Fruit fly (Drosophila melanogaster) whole organism, embryonic: ENCODE data around the gene Drsl2.
A peak's percentile ranks its signal among the peaks of the same experiment; 100 is the strongest.

ENCODE experiments used
- ATbp ChIP-seq: fragments of 200-800 bp; sonication (Bioruptor generic); optimal IDR thresholded peaks from 2 replicates; lab custom pipeline; 2017; ENCODE audit warnings: missing biosample characterization, mild to moderate bottlenecking, missing genetic modification characterization, missing genetic modification reagents
- Atf6 ChIP-seq: fragments of 200-800 bp; sonication (Bioruptor generic); IDR thresholded peaks from 2 replicates; pipeline ENCODE4 v1.3.6; 2022; ENCODE audit warnings: missing biosample characterization, missing genetic modification characterization
- Bdp1 ChIP-seq: fragments of 200-800 bp; sonication (Bioruptor generic); optimal IDR thresholded peaks from 3 replicates; lab custom pipeline; 2016; ENCODE audit warnings: missing biosample characterization, missing genetic modification characterization
- CG10543 ChIP-seq: fragments of 200-800 bp; sonication (Bioruptor generic); optimal IDR thresholded peaks from 3 replicates; lab custom pipeline; 2017; ENCODE audit warnings: missing biosample characterization, mild to moderate bottlenecking, missing genetic modification characterization, moderate library complexity
- CG11398 ChIP-seq: fragments of 200-800 bp; sonication (Bioruptor generic); optimal IDR thresholded peaks from 2 replicates; lab custom pipeline; 2016; ENCODE audit warnings: missing biosample characterization, missing genetic modification characterization
- CG12391 ChIP-seq: fragments of 200-800 bp; sonication (Bioruptor generic); optimal IDR thresholded peaks from 3 replicates; lab custom pipeline; 2018; ENCODE audit warnings: missing biosample characterization, mild to moderate bottlenecking, missing genetic modification characterization, moderate library complexity
- CG12942 ChIP-seq: fragments of 200-800 bp; sonication (Bioruptor generic); optimal IDR thresholded peaks from 3 replicates; lab custom pipeline; 2016; ENCODE audit warnings: missing biosample characterization, missing genetic modification characterization
- CG16813 ChIP-seq: fragments of 200-800 bp; sonication (Bioruptor generic); IDR thresholded peaks from 3 replicates; pipeline ENCODE4 v1.3.6; 2022; ENCODE audit warnings: missing biosample characterization, missing genetic modification characterization; ENCODE audit not compliant: partially characterized antibody
- CG18619 ChIP-seq: fragments of 200-800 bp; sonication (Bioruptor generic); optimal IDR thresholded peaks from 3 replicates; lab custom pipeline; 2017; ENCODE audit warnings: missing biosample characterization, mild to moderate bottlenecking, missing genetic modification characterization
- CG2120 ChIP-seq: fragments of 200-800 bp; sonication (Bioruptor generic); optimal IDR thresholded peaks from 3 replicates; lab custom pipeline; 2016; ENCODE audit warnings: missing biosample characterization, missing genetic modification characterization
- CG30403 ChIP-seq: fragments of 200-800 bp; sonication (Bioruptor generic); optimal IDR thresholded peaks from 3 replicates; lab custom pipeline; 2016; ENCODE audit warnings: missing biosample characterization, missing genetic modification characterization
- CG3065 ChIP-seq: fragments of 200-800 bp; sonication (Bioruptor generic); optimal IDR thresholded peaks from 2 replicates; lab custom pipeline; 2016; ENCODE audit warnings: missing biosample characterization, missing genetic modification characterization
- CG31224 ChIP-seq: fragments of 200-800 bp; sonication (Bioruptor generic); IDR thresholded peaks from 2 replicates; pipeline ENCODE4 v1.3.6; 2022; ENCODE audit warnings: missing biosample characterization, missing genetic modification characterization
- CG32772 ChIP-seq: fragments of 200-800 bp; sonication (Bioruptor generic); IDR thresholded peaks from 2 replicates; pipeline ENCODE4 v1.3.6; 2022; ENCODE audit warnings: missing biosample characterization, missing genetic modification characterization
- CG6689 ChIP-seq: fragments of 200-800 bp; sonication (Bioruptor generic); IDR thresholded peaks from 2 replicates; pipeline ENCODE4 v1.3.6; 2022; ENCODE audit warnings: missing biosample characterization, missing genetic modification characterization
- CG6854 ChIP-seq: fragments of 200-800 bp; sonication (Bioruptor generic); optimal IDR thresholded peaks from 3 replicates; lab custom pipeline; 2017; ENCODE audit warnings: missing biosample characterization, mild to moderate bottlenecking, missing genetic modification characterization
- CG7372 ChIP-seq: fragments of 200-800 bp; sonication (Bioruptor generic); IDR thresholded peaks from 2 replicates; pipeline ENCODE4 v1.3.6; 2022; ENCODE audit warnings: missing biosample characterization, missing genetic modification characterization
- CG8478 ChIP-seq: fragments of >200 bp; optimal IDR thresholded peaks from 2 replicates; lab custom pipeline; 2018
- CG8944 ChIP-seq: fragments of 200-800 bp; sonication (Bioruptor generic); optimal IDR thresholded peaks from 3 replicates; lab custom pipeline; 2016; ENCODE audit warnings: missing biosample characterization, missing genetic modification characterization
- CkIIα-i1 ChIP-seq: fragments of 200-800 bp; sonication (Bioruptor generic); IDR thresholded peaks from 2 replicates; pipeline ENCODE4 v1.3.6; 2022; ENCODE audit warnings: missing biosample characterization, missing genetic modification characterization
- CrebB ChIP-seq: fragments of 200-800 bp; sonication (Bioruptor generic); optimal IDR thresholded peaks from 3 replicates; lab custom pipeline; 2018; ENCODE audit warnings: missing biosample characterization, mild to moderate bottlenecking, missing genetic modification characterization
- D ChIP-seq, 2 experiments: fragments of 200-800 bp in 1 of 2; fragments of >200 bp in 1 of 2; sonication (Bioruptor generic) in 1 of 2; optimal IDR thresholded peaks; 2 replicates in 1 of 2; 3 replicates in 1 of 2; lab custom pipeline; 2017; ENCODE audit warnings: mild to moderate bottlenecking in 1 of 2, missing biosample characterization in 1 of 2, missing genetic modification characterization in 1 of 2, missing genetic modification reagents in 1 of 2
- Doc2 ChIP-seq: fragments of 200-800 bp; sonication (Bioruptor generic); IDR thresholded peaks from 2 replicates; pipeline ENCODE4 v1.3.6; 2022; ENCODE audit warnings: missing biosample characterization, missing genetic modification characterization
- Doc3 ChIP-seq: fragments of 200-800 bp; sonication (Bioruptor generic); IDR thresholded peaks from 3 replicates; pipeline ENCODE4 v1.3.6; 2022; ENCODE audit warnings: missing biosample characterization, missing genetic modification characterization; ENCODE audit not compliant: partially characterized antibody
- Drgx ChIP-seq: fragments of 200-800 bp; sonication (Bioruptor generic); IDR thresholded peaks from 2 replicates; pipeline ENCODE4 v1.3.6; 2022; ENCODE audit warnings: missing biosample characterization, missing genetic modification characterization
- E2f2 ChIP-seq: fragments of 200-800 bp; sonication (Bioruptor generic); IDR thresholded peaks from 2 replicates; pipeline ENCODE4 v1.3.6; 2022; ENCODE audit warnings: missing biosample characterization, missing genetic modification characterization
- Meics ChIP-seq: fragments of 200-800 bp; sonication (Bioruptor generic); optimal IDR thresholded peaks from 2 replicates; lab custom pipeline; 2017; ENCODE audit warnings: missing biosample characterization, mild to moderate bottlenecking, missing genetic modification characterization
- Oaz ChIP-seq: fragments of 200-800 bp; sonication (Bioruptor generic); IDR thresholded peaks from 2 replicates; pipeline ENCODE4 v1.3.6; 2022; ENCODE audit warnings: missing biosample characterization, missing genetic modification characterization
- Ravus ChIP-seq: fragments of 200-800 bp; sonication (Bioruptor generic); IDR thresholded peaks from 2 replicates; pipeline ENCODE4 v1.3.6; 2022; ENCODE audit warnings: missing biosample characterization, missing genetic modification characterization
- Spps ChIP-seq: fragments of 200-800 bp; sonication (Bioruptor generic); optimal IDR thresholded peaks from 2 replicates; lab custom pipeline; 2018; ENCODE audit warnings: missing biosample characterization, mild to moderate bottlenecking, missing genetic modification characterization
- Stat92E ChIP-seq, 3 experiments: fragments of >200 bp in 2 of 3; fragments of 200-800 bp in 1 of 3; sonication (Bioruptor generic) in 1 of 3; optimal IDR thresholded peaks; 2 replicates each; lab custom pipeline; 2017 to 2019; ENCODE audit warnings: missing biosample characterization in 3 of 3, missing genetic modification characterization in 3 of 3, mild to moderate bottlenecking in 1 of 3, moderate library complexity in 1 of 3
- TFAM ChIP-seq: fragments of 200-800 bp; sonication (Bioruptor generic); optimal IDR thresholded peaks from 2 replicates; lab custom pipeline; 2017; ENCODE audit warnings: missing biosample characterization, missing genetic modification characterization, inconsistent platforms
- abd-A ChIP-seq: fragments of 200-800 bp; sonication (Bioruptor generic); optimal IDR thresholded peaks from 3 replicates; lab custom pipeline; 2019; ENCODE audit warnings: missing biosample characterization, mild to moderate bottlenecking, missing genetic modification characterization, moderate library complexity
- aop ChIP-seq: fragments of 200-800 bp; sonication (Bioruptor generic); IDR thresholded peaks from 2 replicates; pipeline ENCODE4 v1.3.6; 2022; ENCODE audit warnings: missing biosample characterization, missing genetic modification characterization
- bbx ChIP-seq: fragments of 200-800 bp; sonication (Bioruptor generic); IDR thresholded peaks from 2 replicates; pipeline ENCODE4 v1.3.6; 2022; ENCODE audit warnings: missing biosample characterization, missing genetic modification characterization; ENCODE audit not compliant: partially characterized antibody
- ci ChIP-seq: fragments of 200-800 bp; sonication (Bioruptor generic); IDR thresholded peaks from 3 replicates; pipeline ENCODE4 v1.3.6; 2022; ENCODE audit warnings: missing biosample characterization, missing genetic modification characterization
- dpn ChIP-seq, 2 experiments: fragments of 200-800 bp; sonication (Bioruptor generic); optimal IDR thresholded peaks; 3 replicates each; lab custom pipeline; 2016; ENCODE audit warnings: missing biosample characterization in 2 of 2, missing genetic modification characterization in 2 of 2
- gcm ChIP-seq: fragments of 200-800 bp; sonication (Bioruptor generic); optimal IDR thresholded peaks from 2 replicates; lab custom pipeline; 2019; ENCODE audit warnings: missing biosample characterization, mild to moderate bottlenecking, missing genetic modification characterization, moderate library complexity
- gt ChIP-seq: fragments of 200-800 bp; sonication (Bioruptor generic); IDR thresholded peaks from 2 replicates; pipeline ENCODE4 v1.3.6; 2022; ENCODE audit warnings: missing biosample characterization, missing genetic modification characterization
- kay ChIP-seq: fragments of 200-800 bp; sonication (Bioruptor generic); optimal IDR thresholded peaks from 2 replicates; lab custom pipeline; 2016; ENCODE audit warnings: missing biosample characterization, missing genetic modification characterization
- nau ChIP-seq: fragments of 200-800 bp; sonication (Bioruptor generic); optimal IDR thresholded peaks from 3 replicates; lab custom pipeline; 2017; ENCODE audit warnings: missing biosample characterization, mild to moderate bottlenecking, missing genetic modification characterization, missing genetic modification reagents
- nmo ChIP-seq: fragments of 200-800 bp; sonication (Bioruptor generic); optimal IDR thresholded peaks from 2 replicates; lab custom pipeline; 2018; ENCODE audit warnings: missing biosample characterization, mild to moderate bottlenecking, missing genetic modification characterization, moderate library complexity
- oc ChIP-seq: fragments of 200-800 bp; sonication (Bioruptor generic); optimal IDR thresholded peaks from 2 replicates; lab custom pipeline; 2018; ENCODE audit warnings: missing biosample characterization, mild to moderate bottlenecking, missing genetic modification characterization, moderate library complexity
- otp ChIP-seq: fragments of 200-800 bp; sonication (Bioruptor generic); IDR thresholded peaks from 3 replicates; pipeline ENCODE4, ENCODE4 v1.3.6; 2022; ENCODE audit warnings: missing biosample characterization, missing genetic modification characterization
- ro ChIP-seq: fragments of 200-800 bp; sonication (Bioruptor generic); IDR thresholded peaks from 2 replicates; pipeline ENCODE4 v1.3.6; 2022; ENCODE audit warnings: missing biosample characterization, missing genetic modification characterization
- sug ChIP-seq: fragments of 200-800 bp; optimal IDR thresholded peaks from 2 replicates; lab custom pipeline; 2019; ENCODE audit warnings: missing biosample characterization, mild to moderate bottlenecking, missing genetic modification characterization, moderate library complexity
- tap ChIP-seq: fragments of 200-800 bp; optimal IDR thresholded peaks from 3 replicates; lab custom pipeline; 2019; ENCODE audit warnings: missing biosample characterization, mild to moderate bottlenecking, missing genetic modification characterization, moderate library complexity
- tna ChIP-seq: fragments of 200-800 bp; sonication (Bioruptor generic); IDR thresholded peaks from 2 replicates; pipeline ENCODE4 v1.3.6; 2022; ENCODE audit warnings: missing biosample characterization, missing genetic modification characterization; ENCODE audit not compliant: partially characterized antibody
- ttk ChIP-seq: fragments of 200-800 bp; sonication (Bioruptor generic); IDR thresholded peaks from 2 replicates; pipeline ENCODE4 v2.1.2; 2022; ENCODE audit warnings: missing biosample characterization, missing genetic modification characterization

Drsl2 gene

DNA sequence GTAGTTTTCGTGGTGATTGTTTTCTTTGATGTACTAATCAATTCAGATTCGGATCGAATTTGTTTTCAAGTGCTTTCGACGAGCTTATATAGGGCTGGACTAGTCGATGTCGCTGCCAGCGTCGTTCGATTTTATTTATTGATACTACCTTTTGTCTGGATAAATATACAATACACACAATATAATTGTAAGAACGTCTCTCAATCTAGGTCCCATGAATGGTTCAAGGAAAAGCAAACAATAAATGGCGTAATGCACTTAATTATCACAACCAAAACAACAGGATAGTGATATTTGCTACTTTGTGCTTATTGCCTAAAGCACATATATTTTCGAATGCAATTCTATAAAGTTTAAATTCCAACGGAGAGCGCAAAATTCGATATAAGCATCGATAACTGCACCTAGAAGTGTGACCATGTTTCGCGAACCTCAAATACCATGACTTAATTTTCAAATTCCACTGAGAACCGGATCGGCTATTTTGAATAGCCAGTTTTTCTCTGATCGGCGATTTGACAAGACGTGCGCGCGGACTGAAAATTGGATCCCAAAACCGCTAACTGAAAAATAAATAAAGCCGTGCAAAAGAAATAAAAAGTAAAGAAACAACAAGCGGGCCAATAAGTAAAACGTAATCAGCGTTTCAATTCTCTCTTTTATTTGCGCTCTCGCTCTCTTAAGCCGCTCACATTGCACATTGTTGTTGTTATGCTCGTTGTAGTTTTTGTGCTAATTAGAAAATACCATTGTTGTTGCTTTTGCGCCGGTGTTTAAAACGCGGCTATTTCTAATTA, 22.4 kb downstream of the Drsl2 start, which contains the start of the genes Drsl6 and kst (continued):
- TF ChIP-seq ro (GFP tag; lab: Robert Waterston, UW): no peak
- TF ChIP-seq oc (tag; lab: Kevin White, UChicago): peak; percentile 73
- TF ChIP-seq Drgx: peak; percentile 44; the same call in 1 of the 2 replicates
- no peak for TF ChIP-seq tap (tag; lab: Kevin White, UChicago)
- TF ChIP-seq CG8944: no peak
- peak; percentile 59 for TF ChIP-seq CrebB (tag; lab: Kevin White, UChicago)
- peak; percentile 52 for TF ChIP-seq sug
- TF ChIP-seq ATbp: peak; percentile 0
- TF ChIP-seq ci (GFP tag; lab: Robert Waterston, UW): peak; percentile 53; the same call in 2 of the 3 replicates
- TF ChIP-seq Doc3 (GFP tag; lab: Robert Waterston, UW): no peak
- TF ChIP-seq TFAM (GFP tag; lab: Kevin White, UChicago): no peak
- TF ChIP-seq Meics: no peak
- no peak for TF ChIP-seq CG18619 (GFP tag; lab: Kevin White, UChicago)
- peak; percentile 15 for TF ChIP-seq gcm
- no peak for TF ChIP-seq CG3065 (GFP tag; lab: Kevin White, UChicago)
- TF ChIP-seq Atf6 (GFP tag; lab: Robert Waterston, UW): peak; percentile 37; the same call in 1 of the 2 replicates
- TF ChIP-seq abd-A: no peak
- TF ChIP-seq CG8478: no peak
- TF ChIP-seq Oaz (GFP tag; lab: Robert Waterston, UW): no peak
- TF ChIP-seq Ravus (GFP tag; lab: Robert Waterston, UW): no peak
- no peak for TF ChIP-seq kay (GFP tag; lab: Kevin White, UChicago)
- peak; percentile 55 for TF ChIP-seq CG10543 (GFP tag; lab: Kevin White, UChicago)
- TF ChIP-seq Stat92E (GFP tag; optimal IDR thresholded peaks at IDR 0.05; lab: Kevin White, UChicago): no peak
- no peak for TF ChIP-seq nmo (GFP tag; lab: Kevin White, UChicago)
- peak; percentile 24 for TF ChIP-seq CG6854 (GFP tag; lab: Kevin White, UChicago)
- peak in 1 of 2 experiments; percentile 27 for TF ChIP-seq dpn (GFP tag; optimal IDR thresholded peaks at IDR 0.05; lab: Kevin White, UChicago)
- peak; percentile 91 for TF ChIP-seq E2f2
- no peak for TF ChIP-seq aop (GFP tag; lab: Robert Waterston, UW)
- TF ChIP-seq CG31224: no peak
- TF ChIP-seq CkIIα-i1: no peak
- no peak for TF ChIP-seq ttk
- TF ChIP-seq CG30403 (GFP tag; lab: Kevin White, UChicago): no peak
- TF ChIP-seq CG32772 (GFP tag; lab: Robert Waterston, UW): no peak
- no peak for TF ChIP-seq nau (GFP tag; lab: Kevin White, UChicago)
- TF ChIP-seq D (optimal IDR thresholded peaks at IDR 0.05; lab: Kevin White, UChicago): no peak
- TF ChIP-seq D (GFP tag; optimal IDR thresholded peaks at IDR 0.05; lab: Kevin White, UChicago): no peak
- TF ChIP-seq Spps: no peak
- no peak for TF ChIP-seq CG6689 (GFP tag; lab: Robert Waterston, UW)
- peak; percentile 37 for TF ChIP-seq CG2120
- peak; percentile 59 for TF ChIP-seq tna
- TF ChIP-seq CG16813 (GFP tag; lab: Robert Waterston, UW): no peak
- TF ChIP-seq CG11398 (GFP tag; lab: Kevin White, UChicago): peak; percentile 41
- TF ChIP-seq otp: peak; percentile 67; the same call in 2 of the 3 replicates
- no peak for TF ChIP-seq Bdp1 (GFP tag; lab: Kevin White, UChicago)
- no peak for TF ChIP-seq gt
- TF ChIP-seq bbx (GFP tag; lab: Robert Waterston, UW): no peak; the same call in none of the 2 replicates
- TF ChIP-seq CG12942: no peak
- peak; percentile 12 for TF ChIP-seq CG12391 (tag; lab: Kevin White, UChicago)
- no peak for TF ChIP-seq Doc2 (GFP tag; lab: Robert Waterston, UW)
- no peak for TF ChIP-seq CG7372 (GFP tag; lab: Robert Waterston, UW)
